Worm (Caenorhabditis elegans) whole organism, L2 larva: ENCODE data around the gene mai-2.
A peak's percentile ranks its signal among the peaks of the same experiment; 100 is the strongest.

ENCODE experiments used
- C34F6.9 ChIP-seq: fragments of 150-350 bp; optimal IDR thresholded peaks from 2 replicates; lab custom pipeline; 2014; ENCODE audit warnings: missing biosample characterization, missing genetic modification characterization
- F13H6.1 ChIP-seq: sonication (generic microtip); optimal IDR thresholded peaks from 2 replicates; lab custom pipeline; 2016; ENCODE audit warnings: missing genetic modification characterization, missing compliant biosample characterization
- R02D3.7 ChIP-seq: fragments of 150-350 bp; optimal IDR thresholded peaks from 2 replicates; lab custom pipeline; 2014; ENCODE audit warnings: missing biosample characterization, missing genetic modification characterization
- ZK546.5 ChIP-seq: sonication (generic microtip); optimal IDR thresholded peaks from 2 replicates; lab custom pipeline; 2017; ENCODE audit warnings: missing biosample characterization, missing genetic modification characterization
- alr-1 ChIP-seq: fragments of 150-350 bp; optimal IDR thresholded peaks from 2 replicates; lab custom pipeline; 2014; ENCODE audit warnings: missing biosample characterization, missing genetic modification characterization
- aly-2 ChIP-seq: fragments of 150-350 bp; optimal IDR thresholded peaks from 2 replicates; lab custom pipeline; 2014; ENCODE audit warnings: missing biosample characterization, missing genetic modification characterization
- ama-1 ChIP-seq: fragments of 150-350 bp; optimal IDR thresholded peaks from 2 replicates; lab custom pipeline; 2018; ENCODE audit warnings: inconsistent platforms
- blmp-1 ChIP-seq: sonication (generic microtip); optimal IDR thresholded peaks from 2 replicates; lab custom pipeline; 2017; ENCODE audit warnings: missing genetic modification characterization, mild to moderate bottlenecking, missing compliant biosample characterization, antibody characterized with exemption, moderate library complexity; ENCODE audit not compliant: insufficient read depth
- ceh-16 ChIP-seq: fragments of 150-350 bp; optimal IDR thresholded peaks from 2 replicates; lab custom pipeline; 2014; ENCODE audit warnings: missing biosample characterization, missing genetic modification characterization
- ceh-82 ChIP-seq: fragments of 150-350 bp; optimal IDR thresholded peaks from 2 replicates; lab custom pipeline; 2014; ENCODE audit warnings: missing biosample characterization, missing genetic modification characterization
- crh-2 ChIP-seq: sonication (generic microtip); optimal IDR thresholded peaks from 2 replicates; lab custom pipeline; 2017; ENCODE audit warnings: missing biosample characterization, missing genetic modification characterization
- dmd-4 ChIP-seq: sonication (generic microtip); optimal IDR thresholded peaks from 2 replicates; lab custom pipeline; 2017; ENCODE audit warnings: missing biosample characterization, missing genetic modification characterization
- egl-27 ChIP-seq: sonication (generic microtip); optimal IDR thresholded peaks from 3 replicates; lab custom pipeline; 2017; ENCODE audit warnings: missing biosample characterization, missing genetic modification reagents, missing genetic modification characterization
- elt-1 ChIP-seq: fragments of 150-350 bp; optimal IDR thresholded peaks from 2 replicates; lab custom pipeline; 2014; ENCODE audit warnings: missing biosample characterization, missing genetic modification characterization
- elt-3 ChIP-seq: sonication (generic microtip); optimal IDR thresholded peaks from 2 replicates; lab custom pipeline; 2017; ENCODE audit warnings: missing biosample characterization, missing genetic modification characterization
- fos-1 ChIP-seq: fragments of 150-350 bp; optimal IDR thresholded peaks from 2 replicates; lab custom pipeline; 2014; ENCODE audit warnings: missing biosample characterization, missing genetic modification characterization
- gmeb-1 ChIP-seq: fragments of 150-350 bp; optimal IDR thresholded peaks from 2 replicates; lab custom pipeline; 2014; ENCODE audit warnings: missing biosample characterization, missing genetic modification characterization
- lin-11 ChIP-seq: fragments of 150-350 bp; sonication (generic microtip); optimal IDR thresholded peaks from 2 replicates; lab custom pipeline; 2014; ENCODE audit warnings: missing biosample characterization, missing genetic modification characterization, inconsistent platforms, mixed read lengths
- lin-13 ChIP-seq: fragments of 150-350 bp; optimal IDR thresholded peaks from 2 replicates; lab custom pipeline; 2014; ENCODE audit warnings: missing biosample characterization, missing genetic modification reagents, missing genetic modification characterization
- lin-39 ChIP-seq: fragments of 150-350 bp; optimal IDR thresholded peaks from 2 replicates; lab custom pipeline; 2014; ENCODE audit warnings: missing biosample characterization, missing genetic modification reagents, missing genetic modification characterization
- lsy-2 ChIP-seq, 2 experiments: fragments of 150-350 bp in 1 of 2; sonication (generic microtip) in 1 of 2; optimal IDR thresholded peaks; 2 replicates each; lab custom pipeline; 2014 to 2017; ENCODE audit warnings: missing biosample characterization in 2 of 2, missing genetic modification characterization in 2 of 2
- mab-5 ChIP-seq: fragments of 150-350 bp; optimal IDR thresholded peaks from 2 replicates; lab custom pipeline; 2014; ENCODE audit warnings: missing biosample characterization, missing genetic modification characterization
- mbf-1 ChIP-seq: sonication (generic microtip); optimal IDR thresholded peaks from 2 replicates; lab custom pipeline; 2017; ENCODE audit warnings: missing biosample characterization, missing genetic modification characterization
- mdl-1 ChIP-seq, 2 experiments: fragments of 150-350 bp in 1 of 2; sonication (generic microtip) in 1 of 2; optimal IDR thresholded peaks; 2 replicates each; lab custom pipeline; 2017; ENCODE audit warnings: missing biosample characterization in 2 of 2, missing genetic modification characterization in 2 of 2
- nhr-10 ChIP-seq: sonication (generic microtip); optimal IDR thresholded peaks from 2 replicates; lab custom pipeline; 2017; ENCODE audit warnings: missing biosample characterization, missing genetic modification characterization
- nhr-11 ChIP-seq: fragments of 150-350 bp; optimal IDR thresholded peaks from 2 replicates; lab custom pipeline; 2014; ENCODE audit warnings: missing biosample characterization, missing genetic modification characterization
- nhr-12 ChIP-seq: fragments of 150-350 bp; optimal IDR thresholded peaks from 2 replicates; lab custom pipeline; 2014; ENCODE audit warnings: missing biosample characterization, missing genetic modification characterization
- nhr-129 ChIP-seq: fragments of 150-350 bp; optimal IDR thresholded peaks from 2 replicates; lab custom pipeline; 2014; ENCODE audit warnings: missing biosample characterization, missing genetic modification characterization
- nhr-21 ChIP-seq: fragments of 150-350 bp; optimal IDR thresholded peaks from 2 replicates; lab custom pipeline; 2014; ENCODE audit warnings: missing biosample characterization, missing genetic modification characterization
- nhr-23 ChIP-seq: fragments of 150-350 bp; optimal IDR thresholded peaks from 2 replicates; lab custom pipeline; 2014; ENCODE audit warnings: missing biosample characterization, missing genetic modification reagents, missing genetic modification characterization
- nhr-237 ChIP-seq: fragments of 150-350 bp; optimal IDR thresholded peaks from 2 replicates; lab custom pipeline; 2014; ENCODE audit warnings: missing biosample characterization, missing genetic modification characterization
- nhr-25 ChIP-seq: fragments of 150-350 bp; sonication (generic microtip); optimal IDR thresholded peaks from 3 replicates; lab custom pipeline; 2014; ENCODE audit warnings: missing biosample characterization, missing genetic modification characterization
- peb-1 ChIP-seq: fragments of 150-350 bp; optimal IDR thresholded peaks from 2 replicates; lab custom pipeline; 2014; ENCODE audit warnings: missing biosample characterization, missing genetic modification characterization
- sem-4 ChIP-seq: fragments of 150-350 bp; optimal IDR thresholded peaks from 2 replicates; lab custom pipeline; 2014; ENCODE audit warnings: missing biosample characterization, missing genetic modification reagents, missing genetic modification characterization
- skn-1 ChIP-seq: sonication (generic microtip); optimal IDR thresholded peaks from 2 replicates; lab custom pipeline; 2017; ENCODE audit warnings: missing biosample characterization, missing genetic modification characterization
- sma-3 ChIP-seq: sonication (generic microtip); optimal IDR thresholded peaks from 2 replicates; lab custom pipeline; 2016; ENCODE audit warnings: missing genetic modification reagents, missing genetic modification characterization, missing compliant biosample characterization
- sma-9 ChIP-seq, 2 experiments: fragments of 150-350 bp in 1 of 2; sonication (generic microtip) in 1 of 2; optimal IDR thresholded peaks; 2 replicates each; lab custom pipeline; 2014 to 2016; ENCODE audit warnings: missing genetic modification characterization in 2 of 2, mild to moderate bottlenecking in 1 of 2, missing biosample characterization in 1 of 2, missing compliant biosample characterization in 1 of 2, missing genetic modification reagents in 1 of 2, moderate library complexity in 1 of 2
- snpc-4 ChIP-seq: fragments of 150-350 bp; optimal IDR thresholded peaks from 2 replicates; lab custom pipeline; 2014; ENCODE audit warnings: missing biosample characterization, missing genetic modification characterization
- unc-55 ChIP-seq: fragments of 150-350 bp; sonication (generic microtip); optimal IDR thresholded peaks from 3 replicates; lab custom pipeline; 2014; ENCODE audit warnings: missing biosample characterization, missing genetic modification reagents, missing genetic modification characterization
- unc-62 ChIP-seq: fragments of 150-350 bp; optimal IDR thresholded peaks from 2 replicates; lab custom pipeline; 2014; ENCODE audit warnings: missing biosample characterization, missing genetic modification reagents, missing genetic modification characterization
- zag-1 ChIP-seq: fragments of 150-350 bp; optimal IDR thresholded peaks from 2 replicates; lab custom pipeline; 2014; ENCODE audit warnings: missing biosample characterization, missing genetic modification characterization
- ztf-1 ChIP-seq: fragments of 200-800 bp; sonication (Bioruptor generic); conservative IDR thresholded peaks from 2 replicates; pipeline ENCODE4 v1.3.6; 2022; ENCODE audit warnings: missing genetic modification characterization, missing compliant biosample characterization
- ztf-11 ChIP-seq: sonication (generic microtip); optimal IDR thresholded peaks from 2 replicates; lab custom pipeline; 2017; ENCODE audit warnings: missing biosample characterization, missing genetic modification characterization
- ztf-4 ChIP-seq: fragments of 150-350 bp; optimal IDR thresholded peaks from 2 replicates; lab custom pipeline; 2014; ENCODE audit warnings: missing biosample characterization, missing genetic modification characterization

Gene mai-2

DNA sequence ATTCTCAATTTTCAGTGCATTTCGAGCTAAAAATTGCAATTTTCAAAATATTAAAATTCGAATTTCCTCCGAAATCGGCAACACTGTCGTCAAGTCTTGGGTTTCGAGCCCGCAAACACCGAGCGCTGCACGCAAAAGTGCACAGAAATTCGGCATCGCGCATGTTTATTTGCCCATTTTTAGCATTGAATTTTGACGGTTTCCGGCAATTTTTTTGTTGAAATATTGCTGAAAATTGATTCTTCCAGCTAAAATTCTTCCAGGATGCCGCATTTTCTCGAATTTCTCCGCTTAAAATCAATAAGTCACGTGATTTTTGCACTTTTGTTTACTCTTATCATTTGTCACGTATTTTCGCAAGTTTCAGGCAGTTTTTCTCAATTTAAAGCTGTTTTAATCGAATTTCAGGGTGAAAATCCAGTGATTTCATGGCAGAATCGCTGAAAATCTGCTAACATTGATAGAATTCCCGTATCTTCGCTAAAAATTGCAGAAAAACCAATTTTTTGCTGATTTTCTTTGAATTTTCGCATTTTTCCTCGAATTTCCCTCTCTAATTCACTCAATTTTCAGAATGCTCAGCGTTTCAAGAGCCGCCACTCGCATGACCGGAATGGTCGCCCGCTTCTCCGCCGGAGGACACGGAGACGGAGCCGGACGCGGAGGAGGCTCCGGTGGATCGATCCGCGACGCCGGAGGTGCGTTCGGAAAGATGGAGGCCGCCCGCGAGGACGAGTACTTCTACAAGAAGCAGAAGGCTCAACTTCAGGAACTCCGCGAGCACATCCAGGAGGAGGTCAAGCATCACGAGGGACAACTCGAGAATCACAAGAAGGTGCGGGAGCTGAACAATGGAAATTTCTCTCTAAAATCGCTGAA is at the start of gene mai-2:
TSS of gene mai-2 (plus strand) at position 574 of the 879 bp plus-strand sequence.
- TF ChIP-seq nhr-11 (tag; lab: Kevin White, UChicago) (no peak), nhr-237 (tag; lab: Kevin White, UChicago) (no peak), snpc-4 (tag; lab: Kevin White, UChicago) (no peak), ceh-16 (tag; lab: Kevin White, UChicago) (no peak), ztf-1 (GFP tag; lab: Robert Waterston, UW) (no peak), gmeb-1 (tag; lab: Kevin White, UChicago) (peak; percentile 90), sma-9 (GFP tag; optimal IDR thresholded peaks at IDR 0.05; lab: Kevin White, UChicago) (peak; percentile 25), sma-9 (tag; optimal IDR thresholded peaks at IDR 0.05; lab: Kevin White, UChicago) (no peak), nhr-12 (tag; lab: Kevin White, UChicago) (no peak), mdl-1 (tag; optimal IDR thresholded peaks at IDR 0.05; lab: Kevin White, UChicago) (peak in 1 of 2 experiments; percentile 16), egl-27 (tag; lab: Kevin White, UChicago) (no peak), elt-3 (tag; lab: Kevin White, UChicago) (no peak), lin-39 (tag; lab: Kevin White, UChicago) (no peak), sma-3 (GFP tag; lab: Kevin White, UChicago) (peak; percentile 63), nhr-25 (tag; lab: Kevin White, UChicago) (peak; percentile 20), dmd-4 (tag; lab: Kevin White, UChicago) (no peak), peb-1 (tag; lab: Kevin White, UChicago) (no peak), mab-5 (tag; lab: Kevin White, UChicago) (no peak), C34F6.9 (tag; lab: Kevin White, UChicago) (peak; percentile 76), blmp-1 (peak; percentile 42), unc-62 (no peak), ztf-4 (peak; percentile 39), F13H6.1 (tag; lab: Kevin White, UChicago) (peak; percentile 51), zag-1 (no peak), elt-1 (tag; lab: Kevin White, UChicago) (no peak), nhr-23 (tag; lab: Kevin White, UChicago) (no peak), lin-13 (GFP tag; lab: Kevin White, UChicago) (peak; percentile 51), alr-1 (tag; lab: Kevin White, UChicago) (no peak), crh-2 (tag; lab: Kevin White, UChicago) (peak; percentile 54), lin-11 (tag; lab: Kevin White, UChicago) (peak; percentile 48), skn-1 (no peak), ama-1 (lab: Kevin White, UChicago) (peak; percentile 52), unc-55 (GFP tag; lab: Kevin White, UChicago) (peak; percentile 82), nhr-129 (peak; percentile 51), nhr-10 (no peak), lsy-2 (tag; optimal IDR thresholded peaks at IDR 0.05; lab: Kevin White, UChicago) (peak; percentile 75 to 81), fos-1 (tag; lab: Kevin White, UChicago) (no peak), ceh-82 (tag; lab: Kevin White, UChicago) (no peak), mbf-1 (tag; lab: Kevin White, UChicago) (no peak), aly-2 (tag; lab: Kevin White, UChicago) (no peak), sem-4 (tag; lab: Kevin White, UChicago) (peak; percentile 8), nhr-21 (tag; lab: Kevin White, UChicago) (no peak), ztf-11 (no peak), R02D3.7 (tag; lab: Kevin White, UChicago) (no peak), ZK546.5 (tag; lab: Kevin White, UChicago) (no peak)
